Worm (Caenorhabditis elegans) whole organism, L3 larva: Measurements from ENCODE around the gene M03B6.3.

ENCODE experiments used
- egl-27 ChIP-seq: sonication (generic microtip); optimal IDR thresholded peaks from 4 replicates; lab custom pipeline; 2017; ENCODE audit warnings: missing biosample characterization, missing genetic modification reagents, missing genetic modification characterization
- egl-5 ChIP-seq: fragments of 150-350 bp; optimal IDR thresholded peaks from 2 replicates; lab custom pipeline; 2017; ENCODE audit warnings: missing biosample characterization, missing genetic modification reagents, missing genetic modification characterization, inconsistent platforms
- nhr-25 ChIP-seq: sonication (generic microtip); optimal IDR thresholded peaks from 2 replicates; lab custom pipeline; 2017; ENCODE audit warnings: missing biosample characterization, missing genetic modification characterization
- nhr-28 ChIP-seq: fragments of 150-350 bp; optimal IDR thresholded peaks from 2 replicates; lab custom pipeline; 2014; ENCODE audit warnings: missing biosample characterization, missing genetic modification characterization
- nhr-76 ChIP-seq: fragments of 150-350 bp; sonication (generic microtip); optimal IDR thresholded peaks from 5 replicates; lab custom pipeline; 2014; ENCODE audit warnings: missing biosample characterization, missing genetic modification characterization
- nhr-77 ChIP-seq: fragments of 150-350 bp; optimal IDR thresholded peaks from 2 replicates; lab custom pipeline; 2014; ENCODE audit warnings: missing biosample characterization, missing genetic modification characterization
- sea-2 ChIP-seq: fragments of 150-350 bp; sonication (generic microtip); optimal IDR thresholded peaks from 4 replicates; lab custom pipeline; 2014; ENCODE audit warnings: missing biosample characterization, missing genetic modification reagents, missing genetic modification characterization
- skn-1 ChIP-seq: fragments of 150-350 bp; optimal IDR thresholded peaks from 2 replicates; lab custom pipeline; 2014; ENCODE audit warnings: missing biosample characterization, missing genetic modification characterization
- unc-62 ChIP-seq: fragments of 150-350 bp; sonication (generic microtip); optimal IDR thresholded peaks from 4 replicates; lab custom pipeline; 2014; ENCODE audit warnings: missing biosample characterization, missing genetic modification reagents, missing genetic modification characterization

DNA sequence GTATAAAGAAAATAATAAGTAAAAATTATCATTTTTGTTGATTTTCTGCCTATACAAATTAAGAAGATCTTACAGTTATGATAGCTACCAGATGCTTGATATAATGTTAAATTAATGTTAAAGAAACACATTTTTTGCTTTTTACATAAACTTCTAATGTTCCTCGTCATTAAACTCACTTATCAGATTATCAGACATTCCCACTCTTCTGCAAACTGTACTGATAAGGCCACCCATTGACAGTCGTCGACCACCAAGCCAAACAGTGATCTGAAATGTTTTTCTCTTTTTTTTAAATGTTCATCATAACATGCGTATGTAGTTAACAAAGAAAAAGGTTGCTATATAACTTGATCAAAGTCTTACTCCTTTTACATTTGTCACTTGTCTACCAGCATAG lies 45.3 kb downstream of the M03B6.3 start:
- no peak for TF ChIP-seq egl-27 (tag; lab: Kevin White, UChicago)
- TF ChIP-seq nhr-77 (tag; lab: Kevin White, UChicago): no peak
- TF ChIP-seq unc-62 (GFP tag; lab: Kevin White, UChicago): no peak
- TF ChIP-seq nhr-25 (tag; lab: Kevin White, UChicago): no peak
- no peak for TF ChIP-seq sea-2
- no peak for TF ChIP-seq egl-5 (tag; lab: Kevin White, UChicago)
- TF ChIP-seq nhr-28 (tag; lab: Kevin White, UChicago): no peak
- TF ChIP-seq nhr-76 (tag; lab: Kevin White, UChicago): no peak
- no peak for TF ChIP-seq skn-1 (tag; lab: Kevin White, UChicago)
